Fruit fly (Drosophila melanogaster) whole organism, embryonic: Measurements from ENCODE around the gene CG13659.

Source experiments
- Bdp1 ChIP-seq: fragments of 200-800 bp; sonication (Bioruptor generic); optimal IDR thresholded peaks from 3 replicates; lab custom pipeline; 2016; ENCODE audit warnings: missing biosample characterization, missing genetic modification characterization
- CG14014 ChIP-seq: fragments of 200-800 bp; sonication (Bioruptor generic); IDR thresholded peaks from 2 replicates; pipeline ENCODE4 v1.3.6; 2022; ENCODE audit warnings: missing biosample characterization, missing genetic modification characterization
- CG31388 ChIP-seq: fragments of 200-800 bp; sonication (Bioruptor generic); optimal IDR thresholded peaks from 2 replicates; lab custom pipeline; 2016; ENCODE audit warnings: missing biosample characterization, missing genetic modification characterization
- CG4328 ChIP-seq: fragments of 200-800 bp; sonication (Bioruptor generic); optimal IDR thresholded peaks from 3 replicates; lab custom pipeline; 2017; ENCODE audit warnings: missing biosample characterization, missing genetic modification reagents, missing genetic modification characterization
- E2f1 ChIP-seq: fragments of 200-800 bp; sonication (Bioruptor generic); IDR thresholded peaks from 2 replicates; pipeline ENCODE4 v1.3.6; 2022; ENCODE audit warnings: missing biosample characterization, missing genetic modification characterization
- Gsc ChIP-seq: fragments of 200-800 bp; sonication (Bioruptor generic); IDR thresholded peaks from 2 replicates; pipeline ENCODE4 v1.3.6; 2022; ENCODE audit warnings: missing biosample characterization, missing genetic modification characterization
- NC2β ChIP-seq: fragments of 200-800 bp; sonication (Bioruptor generic); optimal IDR thresholded peaks from 2 replicates; lab custom pipeline; 2016; ENCODE audit warnings: missing biosample characterization, missing genetic modification characterization
- Ssrp ChIP-seq: fragments of 200-800 bp; sonication (Bioruptor generic); optimal IDR thresholded peaks from 2 replicates; lab custom pipeline; 2018; ENCODE audit warnings: missing biosample characterization, mild to moderate bottlenecking, missing genetic modification characterization, moderate library complexity
- her ChIP-seq: fragments of 200-800 bp; sonication (Bioruptor generic); optimal IDR thresholded peaks from 2 replicates; lab custom pipeline; 2016; ENCODE audit warnings: missing biosample characterization, missing genetic modification characterization
- onecut ChIP-seq: fragments of 200-800 bp; sonication (Bioruptor generic); IDR thresholded peaks from 2 replicates; pipeline ENCODE4 v1.3.6; 2022; ENCODE audit warnings: missing biosample characterization, missing genetic modification characterization
- phol ChIP-seq: fragments of 200-800 bp; sonication (Bioruptor generic); optimal IDR thresholded peaks from 3 replicates; lab custom pipeline; 2018; ENCODE audit warnings: missing biosample characterization, mild to moderate bottlenecking, missing genetic modification characterization, moderate library complexity
- sima ChIP-seq: fragments of 200-800 bp; sonication (Bioruptor generic); optimal IDR thresholded peaks from 2 replicates; lab custom pipeline; 2016; ENCODE audit warnings: missing biosample characterization, missing genetic modification characterization
- stwl ChIP-seq: fragments of 200-800 bp; sonication (Bioruptor generic); optimal IDR thresholded peaks from 3 replicates; lab custom pipeline; 2018; ENCODE audit warnings: missing biosample characterization, mild to moderate bottlenecking, missing genetic modification characterization, moderate library complexity
- wor ChIP-seq: fragments of 200-800 bp; sonication (Bioruptor generic); IDR thresholded peaks from 2 replicates; pipeline ENCODE4 v1.3.6; 2022; ENCODE audit warnings: missing biosample characterization, missing genetic modification characterization

DNA sequence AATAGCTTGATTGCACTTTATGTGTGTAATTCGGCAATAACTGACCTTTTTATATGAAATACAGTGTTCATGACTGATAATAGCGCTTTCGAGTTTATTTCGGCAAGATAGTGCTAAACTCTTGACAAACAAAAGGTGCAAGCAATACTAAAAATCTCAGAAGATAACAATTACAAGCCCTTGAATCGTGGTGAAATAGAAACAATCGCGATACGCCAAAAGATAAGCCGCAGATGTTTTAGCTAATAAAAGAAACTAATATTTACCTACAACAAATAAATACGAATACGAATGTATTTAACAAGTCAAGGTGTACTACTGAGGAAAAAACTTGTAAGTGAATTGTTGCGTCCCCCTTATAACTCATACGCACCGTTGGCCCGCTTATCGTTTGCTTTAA is 25.4 kb upstream of the CG13659 start:
- TF ChIP-seq CG4328 (no peak), CG31388 (GFP tag; lab: Kevin White, UChicago) (no peak), phol (tag; lab: Kevin White, UChicago) (no peak), wor (no peak), onecut (GFP tag; lab: Robert Waterston, UW) (no peak), Ssrp (tag; lab: Kevin White, UChicago) (no peak), Gsc (no peak), NC2β (GFP tag; lab: Kevin White, UChicago) (no peak), sima (GFP tag; lab: Kevin White, UChicago) (no peak), Bdp1 (GFP tag; lab: Kevin White, UChicago) (no peak), stwl (tag; lab: Kevin White, UChicago) (no peak), E2f1 (GFP tag; lab: Robert Waterston, UW) (no peak), her (no peak), CG14014 (GFP tag; lab: Robert Waterston, UW) (peak; percentile 37; the same call in 1 of the 2 replicates)
